Worm (Caenorhabditis elegans) whole organism, midembryonic: ENCODE measurements around the gene R08F11.4.

Experiments used
- ref-1 ChIP-seq: fragments of 200-800 bp; sonication (Bioruptor generic); conservative IDR thresholded peaks from 2 replicates; pipeline ENCODE4 v1.3.6; 2022; ENCODE audit warnings: missing genetic modification reagents, missing genetic modification characterization, missing compliant biosample characterization
- tab-1 ChIP-seq: fragments of 200-800 bp; sonication (Bioruptor generic); IDR thresholded peaks from 2 replicates; pipeline ENCODE4 v1.3.6; 2022; ENCODE audit warnings: missing genetic modification characterization, missing compliant biosample characterization

ce11 chrV:3854847-3855246 is 49.5 kb upstream of the R08F11.4 start, which contains the start of gene nhr-186:
- no peak for TF ChIP-seq ref-1 (GFP tag; lab: Robert Waterston, UW)
- no peak for TF ChIP-seq tab-1
